Fruit fly (Drosophila melanogaster) whole organism, embryonic: ENCODE data around the gene CG11970.

Source experiments
- CG11695 ChIP-seq: fragments of 200-800 bp; sonication (Bioruptor generic); IDR thresholded peaks from 3 replicates; pipeline ENCODE4 v1.3.6; 2022; ENCODE audit warnings: missing biosample characterization, missing genetic modification characterization
- CG12219 ChIP-seq: fragments of 200-800 bp; sonication (Bioruptor generic); optimal IDR thresholded peaks from 3 replicates; lab custom pipeline; 2018; ENCODE audit warnings: missing biosample characterization, mild to moderate bottlenecking, missing genetic modification characterization
- CG4424 ChIP-seq: fragments of 200-800 bp; sonication (Bioruptor generic); optimal IDR thresholded peaks from 3 replicates; lab custom pipeline; 2016; ENCODE audit warnings: missing biosample characterization, missing genetic modification characterization
- CG4730 ChIP-seq: fragments of 200-800 bp; sonication (Bioruptor generic); IDR thresholded peaks from 2 replicates; pipeline ENCODE4 v1.3.6; 2022; ENCODE audit warnings: missing biosample characterization, missing genetic modification characterization
- CG8478 ChIP-seq: fragments of >200 bp; optimal IDR thresholded peaks from 2 replicates; lab custom pipeline; 2018
- Ssrp ChIP-seq: fragments of 200-800 bp; sonication (Bioruptor generic); optimal IDR thresholded peaks from 2 replicates; lab custom pipeline; 2018; ENCODE audit warnings: missing biosample characterization, mild to moderate bottlenecking, missing genetic modification characterization, moderate library complexity
- so ChIP-seq: fragments of 200-800 bp; sonication (Bioruptor generic); IDR thresholded peaks from 3 replicates; pipeline ENCODE4 v1.3.6; 2022; ENCODE audit warnings: missing biosample characterization, missing genetic modification characterization

- TF ChIP-seq CG8478 (lab: Kevin White, UChicago) (no peak), CG11695 (GFP tag; lab: Robert Waterston, UW) (no peak), Ssrp (tag; lab: Kevin White, UChicago) (no peak), CG12219 (GFP tag; lab: Kevin White, UChicago) (no peak), so (no peak), CG4730 (GFP tag; lab: Robert Waterston, UW) (no peak), CG4424 (GFP tag; lab: Kevin White, UChicago) (no peak)
These were observed 39.4 kb downstream of the CG11970 start for dm6 chr3R:9023934-9024333.
